Fruit fly (Drosophila melanogaster): ENCODE measurements around the gene CG33630.
A peak's percentile ranks its signal among the peaks of the same experiment; 100 is the strongest.

CG33630 gene

dm6 chr3R:10048842-10049527 lies 13.4 kb upstream of the CG33630 start, which contains the start of gene ohgt (continued):
- TF ChIP-seq C15 (GFP tag; IDR thresholded peaks at IDR 0.05) (no peak), phol (tag; optimal IDR thresholded peaks at IDR 0.05) (peak; percentile 50), Hr78 (GFP tag; optimal IDR thresholded peaks at IDR 0.05) (no peak), pb (GFP tag; optimal IDR thresholded peaks at IDR 0.05) (no peak), sens (GFP tag) (peak; percentile 81), CG1602 (GFP tag; optimal IDR thresholded peaks at IDR 0.05) (no peak), nerfin-2 (GFP tag; IDR thresholded peaks at IDR 0.05; ENCODE audit: partially characterized antibody) (peak; percentile 44; the same call in 1 of the 2 replicates), CG10267 (tag; optimal IDR thresholded peaks at IDR 0.05) (peak; percentile 74), CG17829 (tag; optimal IDR thresholded peaks at IDR 0.05) (peak; percentile 5), CG34224 (GFP tag; IDR thresholded peaks at IDR 0.05; ENCODE audit: partially characterized antibody) (peak; percentile 33; the same call in 2 of the 3 replicates), CG3281 (GFP tag; optimal IDR thresholded peaks at IDR 0.05) (peak; percentile 32), CoRest (tag; optimal IDR thresholded peaks at IDR 0.05) (peak; percentile 47), z (GFP tag; IDR thresholded peaks at IDR 0.05) (no peak), Dll (GFP tag; IDR thresholded peaks at IDR 0.05; ENCODE audit: partially characterized antibody) (0 out of 4 replicates have a peak, but pooled peaks have one; percentile 50), shn (GFP tag; optimal IDR thresholded peaks at IDR 0.05) (no peak), CG11723 (GFP tag; optimal IDR thresholded peaks at IDR 0.05) (no peak), HLH4C (GFP tag; IDR thresholded peaks at IDR 0.05; ENCODE audit: partially characterized antibody) (peak; percentile 55; the same call in 2 of the 3 replicates), CG4424 (GFP tag; optimal IDR thresholded peaks at IDR 0.05) (no peak), CG2116 (GFP tag; optimal IDR thresholded peaks at IDR 0.05) (peak; percentile 73), dmrt11E (tag; optimal IDR thresholded peaks at IDR 0.05) (peak; percentile 35), CG15696 (tag; optimal IDR thresholded peaks at IDR 0.05) (peak; percentile 25), Ets97D (GFP tag; optimal IDR thresholded peaks at IDR 0.05) (peak; percentile 32), Trl (optimal IDR thresholded peaks at IDR 0.05) (no peak), Trl (GFP tag; optimal IDR thresholded peaks at IDR 0.05) (peak; percentile 4), CG2712 (tag; optimal IDR thresholded peaks at IDR 0.05) (peak; percentile 39), ato (GFP tag; IDR thresholded peaks at IDR 0.05; ENCODE audit: partially characterized antibody) (0 out of 2 replicates have a peak, but pooled peaks have one; percentile 41), CG32532 (GFP tag; IDR thresholded peaks at IDR 0.05) (no peak), Med (GFP tag) (peak; percentile 64), hth (optimal IDR thresholded peaks at IDR 0.05) (no peak), CG18619 (GFP tag; optimal IDR thresholded peaks at IDR 0.05) (no peak), lmd (GFP tag; IDR thresholded peaks at IDR 0.05) (no peak), Nf-YC (tag; optimal IDR thresholded peaks at IDR 0.05) (peak; percentile 44), CG14014 (GFP tag; IDR thresholded peaks at IDR 0.05) (peak; percentile 42; the same call in 1 of the 2 replicates), CG13287 (GFP tag; IDR thresholded peaks at IDR 0.05; ENCODE audit: partially characterized antibody) (peak; percentile 12), nmo (GFP tag; optimal IDR thresholded peaks at IDR 0.05) (peak; percentile 33), CG9932 (GFP tag; IDR thresholded peaks at IDR 0.05) (no peak), run (tag; optimal IDR thresholded peaks at IDR 0.05) (no peak), CG2120 (GFP tag; optimal IDR thresholded peaks at IDR 0.05) (peak; percentile 37), amos (GFP tag; IDR thresholded peaks at IDR 0.05; ENCODE audit: partially characterized antibody) (peak; percentile 29; the same call in 1 of the 2 replicates), CG8290 (GFP tag; optimal IDR thresholded peaks at IDR 0.05) (peak; percentile 66), CG8290 (tag; optimal IDR thresholded peaks at IDR 0.05) (peak in 1 of 2 experiments; percentile 82), vnd (GFP tag; IDR thresholded peaks at IDR 0.05; ENCODE audit: partially characterized antibody) (no peak), Myb (GFP tag; optimal IDR thresholded peaks at IDR 0.05) (peak; percentile 29), CG7786 (GFP tag; optimal IDR thresholded peaks at IDR 0.05) (no peak), CG15514 (GFP tag; optimal IDR thresholded peaks at IDR 0.05) (peak; percentile 54), CG30020 (tag; optimal IDR thresholded peaks at IDR 0.05) (peak; percentile 41), Lhr (GFP tag; optimal IDR thresholded peaks at IDR 0.05) (peak; percentile 22), CG14710 (tag; optimal IDR thresholded peaks at IDR 0.05) (peak; percentile 67), CG18262 (tag; optimal IDR thresholded peaks at IDR 0.05) (peak; percentile 44)

Measured in whole organism, embryonic.